Fruit fly (Drosophila melanogaster): Measurements from ENCODE around the gene nebu.

Gene nebu

dm6 chr3L:12796077-12796641, 46.7 kb downstream of the nebu start:
- TF ChIP-seq Hr96 (GFP tag; optimal IDR thresholded peaks at IDR 0.05) (no peak), cnc (optimal IDR thresholded peaks at IDR 0.05) (no peak), CG7045 (GFP tag; optimal IDR thresholded peaks at IDR 0.05) (no peak), Mnt (GFP tag; optimal IDR thresholded peaks at IDR 0.05) (peak; percentile 40), Clk (GFP tag; optimal IDR thresholded peaks at IDR 0.05) (no peak), cic (GFP tag; optimal IDR thresholded peaks at IDR 0.05) (peak; percentile 44)

- no peak for TF ChIP-seq tj (GFP tag; optimal IDR thresholded peaks at IDR 0.05)
- TF ChIP-seq pad (GFP tag; optimal IDR thresholded peaks at IDR 0.05) = peak; percentile 9
- peak; percentile 51 for TF ChIP-seq bab1 (GFP tag; optimal IDR thresholded peaks at IDR 0.05)
- TF ChIP-seq cic (GFP tag; optimal IDR thresholded peaks at IDR 0.05) = peak; percentile 44
Observed at dm6 chr3L:12794532-12794931, 48.4 kb downstream of the nebu start.

dm6 chr3L:12792933-12793448, 49.9 kb downstream of the nebu start:
- peak; percentile 40 for TF ChIP-seq CG14711 (tag; optimal IDR thresholded peaks at IDR 0.05)
- no peak for TF ChIP-seq toe (GFP tag; optimal IDR thresholded peaks at IDR 0.05)
- no peak for TF ChIP-seq CG5204 (GFP tag; optimal IDR thresholded peaks at IDR 0.05)
- TF ChIP-seq CG7045 (GFP tag; optimal IDR thresholded peaks at IDR 0.05) = no peak
- no peak for TF ChIP-seq Crg-1 (GFP tag; optimal IDR thresholded peaks at IDR 0.05)
- peak; percentile 71 for TF ChIP-seq kay (GFP tag; ENCODE audit: borderline replicate concordance)
- TF ChIP-seq cnc (optimal IDR thresholded peaks at IDR 0.05) = no peak
- TF ChIP-seq CG12768 (GFP tag; optimal IDR thresholded peaks at IDR 0.05) = no peak
- TF ChIP-seq Mnt (GFP tag; optimal IDR thresholded peaks at IDR 0.05) = no peak
- no peak for TF ChIP-seq CG11617 (GFP tag; optimal IDR thresholded peaks at IDR 0.05)
- TF ChIP-seq Clk (GFP tag; optimal IDR thresholded peaks at IDR 0.05) = no peak
- no peak for TF ChIP-seq ovo (GFP tag; optimal IDR thresholded peaks at IDR 0.05)
- TF ChIP-seq tj (GFP tag; optimal IDR thresholded peaks at IDR 0.05) = peak; percentile 10
- no peak for TF ChIP-seq pad (GFP tag; optimal IDR thresholded peaks at IDR 0.05)
- no peak for TF ChIP-seq cic (GFP tag; optimal IDR thresholded peaks at IDR 0.05)
- TF ChIP-seq CG1620 (GFP tag; optimal IDR thresholded peaks at IDR 0.05) = no peak
- no peak for TF ChIP-seq bab1 (GFP tag; optimal IDR thresholded peaks at IDR 0.05)
- TF ChIP-seq Hr96 (GFP tag; optimal IDR thresholded peaks at IDR 0.05) = no peak
- TF ChIP-seq CG7101 (tag; optimal IDR thresholded peaks at IDR 0.05) = peak; percentile 32
- peak; percentile 40 for TF ChIP-seq CG33017 (tag; optimal IDR thresholded peaks at IDR 0.05)

- TF ChIP-seq cnc (optimal IDR thresholded peaks at IDR 0.05) (no peak), kay (GFP tag; ENCODE audit: borderline replicate concordance) (no peak), CG11617 (GFP tag; optimal IDR thresholded peaks at IDR 0.05) (no peak), cic (GFP tag; optimal IDR thresholded peaks at IDR 0.05) (no peak), pad (GFP tag; optimal IDR thresholded peaks at IDR 0.05) (no peak), Hr96 (GFP tag; optimal IDR thresholded peaks at IDR 0.05) (no peak), Crg-1 (GFP tag; optimal IDR thresholded peaks at IDR 0.05) (no peak), CG7045 (GFP tag; optimal IDR thresholded peaks at IDR 0.05) (no peak), CG7101 (tag; optimal IDR thresholded peaks at IDR 0.05) (no peak), CG12768 (GFP tag; optimal IDR thresholded peaks at IDR 0.05) (no peak), Clk (GFP tag; optimal IDR thresholded peaks at IDR 0.05) (no peak), CG1620 (GFP tag; optimal IDR thresholded peaks at IDR 0.05) (no peak)
Observed at dm6 chr3L:12791679-12792229, 51.2 kb downstream of the nebu start.

- peak; percentile 74 for TF ChIP-seq kay (GFP tag; ENCODE audit: borderline replicate concordance)
- no peak for TF ChIP-seq bab1 (GFP tag; optimal IDR thresholded peaks at IDR 0.05)
- no peak for TF ChIP-seq Clk (GFP tag; optimal IDR thresholded peaks at IDR 0.05)
Observed at dm6 chr3L:12790783-12791678, 51.9 kb downstream of the nebu start.

dm6 chr3L:12789875-12790373, 53.0 kb downstream of the nebu start, which contains the start of gene CG42709:
Gene CG42709 (plus strand): TSS chr3L:12790192.
- TF ChIP-seq kay (GFP tag; ENCODE audit: borderline replicate concordance) (peak; percentile 91), CG12768 (GFP tag; optimal IDR thresholded peaks at IDR 0.05) (peak; percentile 55), cnc (optimal IDR thresholded peaks at IDR 0.05) (peak; percentile 80 to 82), cic (GFP tag; optimal IDR thresholded peaks at IDR 0.05) (peak; percentile 48), CG33017 (tag; optimal IDR thresholded peaks at IDR 0.05) (no peak), CG5204 (GFP tag; optimal IDR thresholded peaks at IDR 0.05) (no peak), bab1 (GFP tag; optimal IDR thresholded peaks at IDR 0.05) (peak; percentile 20), Mnt (GFP tag; optimal IDR thresholded peaks at IDR 0.05) (peak; percentile 34), toe (GFP tag; optimal IDR thresholded peaks at IDR 0.05) (no peak), tj (GFP tag; optimal IDR thresholded peaks at IDR 0.05) (peak; percentile 83)

All from whole organism, adult.